Worm (Caenorhabditis elegans): Measurements from ENCODE around the gene srz-47.

DNA sequence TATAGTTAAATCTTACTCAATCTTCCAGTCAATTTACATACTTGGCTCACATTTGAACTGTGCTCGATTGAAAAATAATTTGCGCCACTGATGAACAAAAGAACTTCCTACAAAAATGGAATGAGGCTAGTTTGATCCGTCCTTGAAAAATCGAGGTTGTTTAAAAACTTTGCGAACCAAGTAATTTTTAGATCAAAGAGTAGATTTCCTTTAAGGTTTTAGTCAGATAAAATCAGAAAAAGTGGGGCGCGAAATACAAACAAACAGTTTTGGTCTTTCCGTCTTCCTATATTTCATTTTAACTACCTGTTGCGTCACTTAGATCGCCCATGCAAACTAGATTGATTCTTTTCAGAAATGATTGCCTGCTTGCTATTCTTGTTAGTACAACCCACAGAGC is 9.7 kb upstream of the srz-47 start, which contains the start of gene Y68A4A.10:
- TF ChIP-seq cog-1 (tag; optimal IDR thresholded peaks at IDR 0.05), result no peak
- TF ChIP-seq med-1 (GFP tag; optimal IDR thresholded peaks at IDR 0.05; ENCODE audit: insufficient read depth), result no peak
- TF ChIP-seq ztf-29 (GFP tag; IDR thresholded peaks at IDR 0.05), result no peak
- no peak for TF ChIP-seq tab-1 (GFP tag; IDR thresholded peaks at IDR 0.05)
- TF ChIP-seq ztf-23 (GFP tag; IDR thresholded peaks at IDR 0.05), result no peak
- no peak for TF ChIP-seq flt-1 (GFP tag; IDR thresholded peaks at IDR 0.05)
- no peak for TF ChIP-seq T22C8.4 (GFP tag; IDR thresholded peaks at IDR 0.05)

Data from whole organism, midembryonic.